Worm (Caenorhabditis elegans) whole organism, early embryonic: Measurements from ENCODE around the gene Y25C1A.13.

Experiments used
- B0310.2 ChIP-seq: sonication (generic microtip); optimal IDR thresholded peaks from 2 replicates; lab custom pipeline; 2016; ENCODE audit warnings: mild to moderate bottlenecking, missing genetic modification characterization, missing compliant biosample characterization
- F13C5.2 ChIP-seq: sonication (generic microtip); optimal IDR thresholded peaks from 2 replicates; lab custom pipeline; 2017; ENCODE audit warnings: mild to moderate bottlenecking, missing genetic modification characterization, inconsistent platforms, missing compliant biosample characterization
- aly-1 ChIP-seq: sonication (generic microtip); optimal IDR thresholded peaks from 2 replicates; lab custom pipeline; 2016; ENCODE audit warnings: missing genetic modification characterization, missing compliant biosample characterization
- ama-1 ChIP-seq: fragments of 150-350 bp; optimal IDR thresholded peaks from 2 replicates; lab custom pipeline; 2014
- ceh-13 ChIP-seq: fragments of 200-800 bp; sonication (Bioruptor generic); optimal IDR thresholded peaks from 2 replicates; lab custom pipeline; 2018; ENCODE audit warnings: mild to moderate bottlenecking, missing genetic modification characterization, missing compliant biosample characterization
- ceh-36 ChIP-seq: sonication (generic microtip); optimal IDR thresholded peaks from 2 replicates; lab custom pipeline; 2016; ENCODE audit warnings: missing genetic modification characterization, inconsistent platforms, missing compliant biosample characterization
- ets-7 ChIP-seq: sonication (generic microtip); optimal IDR thresholded peaks from 2 replicates; lab custom pipeline; 2016; ENCODE audit warnings: missing genotype, missing genetic modification characterization, missing compliant biosample characterization
- flt-1 ChIP-seq: fragments of 200-800 bp; sonication (Bioruptor generic); IDR thresholded peaks from 2 replicates; pipeline ENCODE4 v1.3.6; 2022; ENCODE audit warnings: missing genetic modification characterization, missing compliant biosample characterization
- hmbx-1 ChIP-seq: sonication (generic microtip); optimal IDR thresholded peaks from 2 replicates; lab custom pipeline; 2016; ENCODE audit warnings: mild to moderate bottlenecking, missing genetic modification characterization, missing compliant biosample characterization
- hmg-4 ChIP-seq: fragments of 200-800 bp; sonication (Bioruptor generic); optimal IDR thresholded peaks from 2 replicates; lab custom pipeline; 2018; ENCODE audit warnings: mild to moderate bottlenecking, missing genetic modification characterization, missing compliant biosample characterization
- hnd-1 ChIP-seq: sonication (generic microtip); optimal IDR thresholded peaks from 2 replicates; lab custom pipeline; 2016; ENCODE audit warnings: missing genetic modification characterization, missing compliant biosample characterization
- pes-1 ChIP-seq: fragments of 200-800 bp; sonication (Bioruptor generic); IDR thresholded peaks from 2 replicates; pipeline ENCODE4 v1.3.6; 2022; ENCODE audit warnings: missing genetic modification reagents, missing genetic modification characterization, missing compliant biosample characterization
- scrt-1 ChIP-seq: fragments of 200-800 bp; sonication (Bioruptor generic); IDR thresholded peaks from 2 replicates; pipeline ENCODE4 v1.3.6; 2022; ENCODE audit warnings: missing genetic modification characterization, missing compliant biosample characterization
- sea-1 ChIP-seq: fragments of 200-800 bp; sonication (Bioruptor generic); conservative IDR thresholded peaks from 2 replicates; pipeline ENCODE4 v1.3.6; 2022; ENCODE audit warnings: missing genetic modification characterization, missing compliant biosample characterization
- tbx-11 ChIP-seq: fragments of 200-800 bp; sonication (Bioruptor generic); IDR thresholded peaks from 2 replicates; pipeline ENCODE4 v1.3.6; 2022; ENCODE audit warnings: missing genetic modification characterization, missing compliant biosample characterization
- tbx-37 ChIP-seq: fragments of 200-800 bp; sonication (Bioruptor generic); conservative IDR thresholded peaks from 2 replicates; pipeline ENCODE4 v1.3.6; 2022; ENCODE audit warnings: missing genetic modification reagents, missing genetic modification characterization, missing compliant biosample characterization
- tra-4 ChIP-seq: sonication (generic microtip); optimal IDR thresholded peaks from 2 replicates; lab custom pipeline; 2017; ENCODE audit warnings: missing genetic modification characterization, missing compliant biosample characterization

Y25C1A.13 gene

DNA sequence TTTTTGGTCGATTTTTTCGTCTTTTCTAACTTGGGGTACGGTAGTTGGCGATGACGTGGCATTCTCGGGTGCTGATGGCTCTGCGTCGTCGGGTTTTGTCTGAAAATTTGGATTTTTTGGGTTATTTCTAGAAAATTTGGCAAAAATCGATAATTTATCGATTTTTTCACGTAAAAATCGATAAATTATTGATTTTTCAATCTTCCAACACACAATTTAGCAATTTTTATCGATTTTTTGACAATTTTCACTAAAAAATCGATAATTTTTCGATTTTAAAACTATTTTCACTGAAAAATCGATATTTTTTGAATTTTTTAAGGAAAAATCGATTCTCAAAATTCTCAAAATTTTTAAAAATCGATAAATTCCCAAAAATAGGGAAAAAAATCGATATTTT lies 48.2 kb downstream of the Y25C1A.13 start:
- TF ChIP-seq tbx-11 (GFP tag; lab: Robert Waterston, UW), result no peak
- no peak for TF ChIP-seq ama-1 (lab: Kevin White, UChicago)
- TF ChIP-seq ets-7 (tag; lab: Kevin White, UChicago), result no peak
- no peak for TF ChIP-seq aly-1 (tag; lab: Kevin White, UChicago)
- no peak for TF ChIP-seq sea-1 (GFP tag; lab: Robert Waterston, UW)

DNA sequence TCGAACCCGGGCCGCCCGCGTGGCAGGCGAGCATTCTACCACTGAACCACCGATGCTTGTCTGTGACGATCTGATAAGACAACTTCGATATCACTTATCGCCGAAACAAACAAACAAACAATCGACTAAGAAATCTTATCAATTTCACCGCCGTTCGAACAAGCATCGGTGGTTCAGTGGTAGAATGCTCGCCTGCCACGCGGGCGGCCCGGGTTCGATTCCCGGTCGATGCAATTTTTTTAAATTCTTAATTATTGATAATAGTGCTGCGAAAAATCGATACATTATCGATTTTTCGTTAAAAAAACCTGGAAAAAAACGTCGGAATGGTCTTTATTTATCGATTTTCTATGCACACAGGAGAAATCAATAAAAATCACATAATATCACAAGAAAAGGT lies 48.8 kb downstream of the Y25C1A.13 start:
- no peak for TF ChIP-seq hnd-1
- 0 out of 2 replicates have a peak, but pooled peaks have one; percentile 26 for TF ChIP-seq pes-1 (GFP tag; lab: Robert Waterston, UW)
- TF ChIP-seq B0310.2 (tag; lab: Kevin White, UChicago), result no peak
- no peak for TF ChIP-seq ama-1 (lab: Kevin White, UChicago)
- no peak for TF ChIP-seq aly-1 (tag; lab: Kevin White, UChicago)
- TF ChIP-seq ceh-13, result no peak
- no peak for TF ChIP-seq ets-7 (tag; lab: Kevin White, UChicago)
- TF ChIP-seq hmbx-1 (tag; lab: Kevin White, UChicago), result no peak
- no peak for TF ChIP-seq hmg-4 (GFP tag; lab: Kevin White, UChicago)
- no peak for TF ChIP-seq tbx-11 (GFP tag; lab: Robert Waterston, UW)
- no peak for TF ChIP-seq F13C5.2
- TF ChIP-seq flt-1 (GFP tag; lab: Robert Waterston, UW), result no peak
- 0 out of 2 replicates have a peak, but pooled peaks have one; percentile 9 for TF ChIP-seq scrt-1 (GFP tag; lab: Robert Waterston, UW)

DNA sequence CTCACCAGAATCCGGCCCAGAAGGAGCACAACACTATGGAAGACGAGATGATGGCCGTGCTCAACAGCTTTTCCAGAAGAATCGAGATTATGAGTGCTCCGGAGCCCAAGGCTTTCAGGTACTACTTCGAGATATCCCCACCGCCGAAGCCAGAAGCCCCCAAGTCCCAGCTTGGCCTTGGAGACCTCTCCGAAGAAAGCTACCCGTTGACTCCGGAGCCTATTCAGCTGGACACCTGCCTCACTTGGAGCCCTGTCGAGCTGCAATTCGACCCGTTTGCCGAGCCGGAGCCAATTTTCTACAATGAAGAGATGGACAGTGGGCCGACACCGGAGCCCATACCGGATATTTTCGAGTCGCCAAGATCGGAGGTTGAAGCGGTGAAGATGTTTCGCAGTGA lies 49.4 kb downstream of the Y25C1A.13 start:
- no peak for TF ChIP-seq hnd-1
- TF ChIP-seq tbx-37, result no peak
- no peak for TF ChIP-seq ets-7 (tag; lab: Kevin White, UChicago)
- TF ChIP-seq aly-1 (tag; lab: Kevin White, UChicago), result no peak
- no peak for TF ChIP-seq ama-1 (lab: Kevin White, UChicago)
- no peak for TF ChIP-seq sea-1 (GFP tag; lab: Robert Waterston, UW)
- TF ChIP-seq scrt-1 (GFP tag; lab: Robert Waterston, UW), result no peak
- TF ChIP-seq tbx-11 (GFP tag; lab: Robert Waterston, UW), result no peak
- TF ChIP-seq hmbx-1 (tag; lab: Kevin White, UChicago), result no peak
- no peak for TF ChIP-seq ceh-13
- no peak for TF ChIP-seq ceh-36 (tag; lab: Kevin White, UChicago)
- no peak for TF ChIP-seq flt-1 (GFP tag; lab: Robert Waterston, UW)
- TF ChIP-seq pes-1 (GFP tag; lab: Robert Waterston, UW), result no peak
- no peak for TF ChIP-seq hmg-4 (GFP tag; lab: Kevin White, UChicago)
- TF ChIP-seq tra-4 (tag; lab: Kevin White, UChicago), result no peak
- TF ChIP-seq B0310.2 (tag; lab: Kevin White, UChicago), result no peak
- no peak for TF ChIP-seq F13C5.2

DNA sequence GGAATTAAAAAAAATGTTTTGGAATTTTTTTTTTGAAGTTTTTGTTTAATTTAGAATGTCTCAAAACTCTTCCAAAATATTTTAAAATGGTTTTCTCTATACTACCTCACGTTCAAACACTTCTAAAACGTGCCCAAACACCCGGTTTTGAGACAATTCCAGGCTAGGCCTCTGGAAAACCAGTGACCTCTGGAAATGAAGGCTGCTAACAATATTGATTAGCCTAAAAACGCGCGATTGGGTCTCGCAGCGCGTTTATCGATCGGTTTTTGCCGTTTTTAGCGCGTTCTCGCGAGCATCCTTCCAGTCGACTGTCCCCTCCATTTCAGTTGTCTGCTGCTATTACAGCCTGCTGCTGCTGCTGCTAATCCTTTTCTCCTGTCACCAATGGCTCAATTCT lies 50.3 kb downstream of the Y25C1A.13 start, which contains the start of gene Y25C1A.6:
Y25C1A.6 (plus strand) TSS at position 301 of the 400 bp plus-strand sequence.
- TF ChIP-seq ama-1 (lab: Kevin White, UChicago) (no peak), B0310.2 (tag; lab: Kevin White, UChicago) (no peak), tbx-11 (GFP tag; lab: Robert Waterston, UW) (no peak), ceh-36 (tag; lab: Kevin White, UChicago) (no peak), tra-4 (tag; lab: Kevin White, UChicago) (no peak), ets-7 (tag; lab: Kevin White, UChicago) (no peak), aly-1 (tag; lab: Kevin White, UChicago) (no peak), hmg-4 (GFP tag; lab: Kevin White, UChicago) (no peak), F13C5.2 (no peak), tbx-37 (no peak), sea-1 (GFP tag; lab: Robert Waterston, UW) (no peak), hnd-1 (no peak), ceh-13 (no peak), flt-1 (GFP tag; lab: Robert Waterston, UW) (no peak), hmbx-1 (tag; lab: Kevin White, UChicago) (no peak)
